Fruit fly (Drosophila melanogaster): Measurements from ENCODE around the gene mtm.
A peak's percentile ranks its signal among the peaks of the same experiment; 100 is the strongest.

Gene mtm

dm6 chr2L:6045972-6046718 is 9.3 kb upstream of the mtm start, which contains the start of gene Pfas (continued):
- peak; percentile 82 for TF ChIP-seq row (GFP tag; IDR thresholded peaks at IDR 0.05)
- TF ChIP-seq CG17328 (GFP tag; IDR thresholded peaks at IDR 0.05): 0 out of 2 replicates have a peak, but pooled peaks have one; percentile 13
- peak; percentile 6 for TF ChIP-seq CG3407 (GFP tag; optimal IDR thresholded peaks at IDR 0.05)
- no peak for TF ChIP-seq CG12236 (GFP tag; optimal IDR thresholded peaks at IDR 0.05)
- TF ChIP-seq E2f1 (GFP tag; IDR thresholded peaks at IDR 0.05): peak; percentile 22; the same call in 1 of the 2 replicates
- TF ChIP-seq dmrt11E (tag; optimal IDR thresholded peaks at IDR 0.05): no peak
- peak; percentile 45 for TF ChIP-seq kay (GFP tag; optimal IDR thresholded peaks at IDR 0.05)
- TF ChIP-seq Med (GFP tag): peak; percentile 96
- no peak for TF ChIP-seq CG6791 (GFP tag; IDR thresholded peaks at IDR 0.05; ENCODE audit: partially characterized antibody)
- TF ChIP-seq rib (GFP tag; IDR thresholded peaks at IDR 0.05): peak; percentile 53
- peak; percentile 35 for TF ChIP-seq Hey (tag; optimal IDR thresholded peaks at IDR 0.05)
- peak; percentile 61 for TF ChIP-seq Atf6 (GFP tag; IDR thresholded peaks at IDR 0.05)
- no peak for TF ChIP-seq H2.0 (GFP tag; IDR thresholded peaks at IDR 0.05)
- 0 out of 3 replicates have a peak, but pooled peaks have one; percentile 21 for TF ChIP-seq CG11695 (GFP tag; IDR thresholded peaks at IDR 0.05)
- TF ChIP-seq CG17912 (GFP tag; optimal IDR thresholded peaks at IDR 0.05): peak; percentile 6
- TF ChIP-seq CG2678 (tag; optimal IDR thresholded peaks at IDR 0.05): peak; percentile 80
- TF ChIP-seq mld (GFP tag; IDR thresholded peaks at IDR 0.05; ENCODE audit: partially characterized antibody): no peak
- TF ChIP-seq bab2 (GFP tag; optimal IDR thresholded peaks at IDR 0.05): peak; percentile 5
- TF ChIP-seq CG18619 (GFP tag; optimal IDR thresholded peaks at IDR 0.05): peak; percentile 38
- peak; percentile 12 for TF ChIP-seq NC2β (GFP tag; optimal IDR thresholded peaks at IDR 0.05)
- TF ChIP-seq Hr3 (GFP tag; optimal IDR thresholded peaks at IDR 0.05): peak; percentile 13
- TF ChIP-seq Elba2 (GFP tag; optimal IDR thresholded peaks at IDR 0.05): no peak
- TF ChIP-seq CG12391 (tag; optimal IDR thresholded peaks at IDR 0.05): peak; percentile 50
- peak; percentile 83 for TF ChIP-seq CG34376 (GFP tag; optimal IDR thresholded peaks at IDR 0.05)
- TF ChIP-seq onecut (GFP tag; IDR thresholded peaks at IDR 0.05): peak; percentile 43; the same call in 1 of the 2 replicates
- peak; percentile 28 for TF ChIP-seq CG4820 (GFP tag; optimal IDR thresholded peaks at IDR 0.05)
- no peak for TF ChIP-seq sc (optimal IDR thresholded peaks at IDR 0.05)
- TF ChIP-seq sc (GFP tag; optimal IDR thresholded peaks at IDR 0.05): no peak
- peak; percentile 63 for TF ChIP-seq grau (tag; optimal IDR thresholded peaks at IDR 0.05)
- peak; percentile 22 for TF ChIP-seq nerfin-1 (tag; optimal IDR thresholded peaks at IDR 0.05)
- peak in 1 of 3 experiments; percentile 31 for TF ChIP-seq Stat92E (GFP tag; optimal IDR thresholded peaks at IDR 0.05)
- peak; percentile 37 for TF ChIP-seq MBD-R2 (GFP tag; IDR thresholded peaks at IDR 0.05)
- peak; percentile 87 for TF ChIP-seq sens (GFP tag)
- TF ChIP-seq fd64A (GFP tag; optimal IDR thresholded peaks at IDR 0.05): no peak
- TF ChIP-seq hb (GFP tag; IDR thresholded peaks at IDR 0.05; ENCODE audit: partially characterized antibody): no peak
- 0 out of 2 replicates have a peak, but pooled peaks have one; percentile 34 for TF ChIP-seq Adf1 (GFP tag; IDR thresholded peaks at IDR 0.05)
- peak; percentile 90 for TF ChIP-seq sd (tag; optimal IDR thresholded peaks at IDR 0.05)
- peak; percentile 66 for TF ChIP-seq CrebB (tag; optimal IDR thresholded peaks at IDR 0.05)
- no peak for TF ChIP-seq croc (GFP tag; conservative IDR thresholded peaks at IDR 0.05)
- peak; percentile 74 for TF ChIP-seq CG7987 (GFP tag; optimal IDR thresholded peaks at IDR 0.05)
- TF ChIP-seq trh (GFP tag; optimal IDR thresholded peaks at IDR 0.05): no peak
- peak; percentile 72 for TF ChIP-seq Fer1 (GFP tag; optimal IDR thresholded peaks at IDR 0.05)
- 0 out of 3 replicates have a peak, but pooled peaks have one; percentile 30 for TF ChIP-seq gce (GFP tag; IDR thresholded peaks at IDR 0.05)
- 0 out of 2 replicates have a peak, but pooled peaks have one; percentile 22 for TF ChIP-seq bbx (GFP tag; IDR thresholded peaks at IDR 0.05; ENCODE audit: partially characterized antibody)
- peak; percentile 37 for TF ChIP-seq CG8944 (GFP tag; optimal IDR thresholded peaks at IDR 0.05)
- peak; percentile 61 for TF ChIP-seq CG1647 (GFP tag; optimal IDR thresholded peaks at IDR 0.05)
- TF ChIP-seq Hsf (GFP tag; optimal IDR thresholded peaks at IDR 0.05): peak; percentile 45
- TF ChIP-seq HHEX (GFP tag; optimal IDR thresholded peaks at IDR 0.05): peak; percentile 27
- TF ChIP-seq schlank (tag; optimal IDR thresholded peaks at IDR 0.05): peak; percentile 45

Measured in whole organism, embryonic.